Fruit fly (Drosophila melanogaster) whole organism, embryonic: Measurements from ENCODE around the gene sle.

ENCODE experiments used
- Awh ChIP-seq: fragments of 200-800 bp; sonication (Bioruptor generic); IDR thresholded peaks from 2 replicates; pipeline ENCODE4, ENCODE4 v1.3.6; 2022; ENCODE audit warnings: missing biosample characterization, missing genetic modification characterization
- B-H1 ChIP-seq: fragments of 200-800 bp; sonication (Bioruptor generic); IDR thresholded peaks from 3 replicates; pipeline ENCODE4 v1.3.6; 2022; ENCODE audit warnings: missing biosample characterization, missing genetic modification characterization
- BEAF-32 ChIP-seq: fragments of 200-800 bp; sonication (Bioruptor generic); optimal IDR thresholded peaks from 3 replicates; lab custom pipeline; 2017; ENCODE audit warnings: missing biosample characterization, missing genetic modification characterization, mild to moderate bottlenecking, moderate library complexity, missing genetic modification reagents
- Bdp1 ChIP-seq: fragments of 200-800 bp; sonication (Bioruptor generic); optimal IDR thresholded peaks from 3 replicates; lab custom pipeline; 2016; ENCODE audit warnings: missing biosample characterization, missing genetic modification characterization
- BtbVII ChIP-seq: fragments of 200-800 bp; sonication (Bioruptor generic); optimal IDR thresholded peaks from 3 replicates; lab custom pipeline; 2017; ENCODE audit warnings: missing biosample characterization, mild to moderate bottlenecking, missing genetic modification characterization
- CG10267 ChIP-seq: fragments of 200-800 bp; sonication (Bioruptor generic); optimal IDR thresholded peaks from 2 replicates; lab custom pipeline; 2018; ENCODE audit warnings: missing biosample characterization, mild to moderate bottlenecking, missing genetic modification characterization, moderate library complexity
- CG10274 ChIP-seq: fragments of 200-800 bp; sonication (Bioruptor generic); optimal IDR thresholded peaks from 3 replicates; lab custom pipeline; 2017; ENCODE audit warnings: missing biosample characterization, mild to moderate bottlenecking, missing genetic modification characterization
- CG10321 ChIP-seq: fragments of 200-800 bp; sonication (Bioruptor generic); IDR thresholded peaks from 2 replicates; pipeline ENCODE4 v1.3.6; 2022; ENCODE audit warnings: missing biosample characterization, missing genetic modification characterization
- CG10565 ChIP-seq: fragments of 200-800 bp; sonication (Bioruptor generic); optimal IDR thresholded peaks from 3 replicates; lab custom pipeline; 2016; ENCODE audit warnings: missing biosample characterization, mild to moderate bottlenecking, missing genetic modification characterization
- CG11247 ChIP-seq: fragments of 200-800 bp; sonication (Bioruptor generic); IDR thresholded peaks from 2 replicates; pipeline ENCODE4 v1.3.6; 2022; ENCODE audit warnings: missing biosample characterization, missing genetic modification characterization
- CG13424 ChIP-seq: fragments of 200-800 bp; sonication (Bioruptor generic); optimal IDR thresholded peaks from 2 replicates; lab custom pipeline; 2019; ENCODE audit warnings: missing biosample characterization, mild to moderate bottlenecking, missing genetic modification characterization, moderate library complexity
- CG14014 ChIP-seq: fragments of 200-800 bp; sonication (Bioruptor generic); IDR thresholded peaks from 2 replicates; pipeline ENCODE4 v1.3.6; 2022; ENCODE audit warnings: missing biosample characterization, missing genetic modification characterization
- CG15011 ChIP-seq: fragments of 200-800 bp; sonication (Bioruptor generic); optimal IDR thresholded peaks from 3 replicates; lab custom pipeline; 2018; ENCODE audit warnings: missing biosample characterization, mild to moderate bottlenecking, missing genetic modification characterization
- CG1647 ChIP-seq: fragments of 200-800 bp; sonication (Bioruptor generic); optimal IDR thresholded peaks from 3 replicates; lab custom pipeline; 2016; ENCODE audit warnings: missing biosample characterization, missing genetic modification characterization
- CG16815 ChIP-seq: fragments of 200-800 bp; sonication (Bioruptor generic); optimal IDR thresholded peaks from 3 replicates; lab custom pipeline; 2017; ENCODE audit warnings: missing biosample characterization, mild to moderate bottlenecking, missing genetic modification characterization
- CG1792 ChIP-seq: fragments of 200-800 bp; sonication (Bioruptor generic); optimal IDR thresholded peaks from 2 replicates; lab custom pipeline; 2016; ENCODE audit warnings: missing biosample characterization, missing genetic modification characterization
- CG18599 ChIP-seq: fragments of 200-800 bp; sonication (Bioruptor generic); optimal IDR thresholded peaks from 3 replicates; lab custom pipeline; 2017; ENCODE audit warnings: missing biosample characterization, missing genetic modification characterization, mild to moderate bottlenecking, moderate library complexity, missing genetic modification reagents
- CG31224 ChIP-seq: fragments of 200-800 bp; sonication (Bioruptor generic); IDR thresholded peaks from 2 replicates; pipeline ENCODE4 v1.3.6; 2022; ENCODE audit warnings: missing biosample characterization, missing genetic modification characterization
- CG31388 ChIP-seq: fragments of 200-800 bp; sonication (Bioruptor generic); optimal IDR thresholded peaks from 2 replicates; lab custom pipeline; 2016; ENCODE audit warnings: missing biosample characterization, missing genetic modification characterization
- CG32532 ChIP-seq: fragments of 200-800 bp; sonication (Bioruptor generic); IDR thresholded peaks from 2 replicates; pipeline ENCODE4 v1.3.6; 2022; ENCODE audit warnings: missing biosample characterization, missing genetic modification characterization
- CG4328 ChIP-seq: fragments of 200-800 bp; sonication (Bioruptor generic); optimal IDR thresholded peaks from 3 replicates; lab custom pipeline; 2017; ENCODE audit warnings: missing biosample characterization, missing genetic modification reagents, missing genetic modification characterization
- CG7963 ChIP-seq: fragments of 200-800 bp; sonication (Bioruptor generic); IDR thresholded peaks from 3 replicates; pipeline ENCODE4 v1.3.6; 2022; ENCODE audit warnings: missing biosample characterization, missing genetic modification characterization; ENCODE audit not compliant: partially characterized antibody
- CG8281 ChIP-seq: fragments of 200-800 bp; sonication (Bioruptor generic); optimal IDR thresholded peaks from 2 replicates; lab custom pipeline; 2018; ENCODE audit warnings: missing biosample characterization, mild to moderate bottlenecking, missing genetic modification characterization, moderate library complexity
- CG9215 ChIP-seq: fragments of 200-800 bp; sonication (Bioruptor generic); IDR thresholded peaks from 2 replicates; pipeline ENCODE4 v1.3.6; 2022; ENCODE audit warnings: missing biosample characterization, missing genetic modification characterization
- CG9797 ChIP-seq: fragments of 200-800 bp; sonication (Bioruptor generic); optimal IDR thresholded peaks from 3 replicates; lab custom pipeline; 2018; ENCODE audit warnings: missing biosample characterization, mild to moderate bottlenecking, missing genetic modification characterization
- CkIIα-i1 ChIP-seq: fragments of 200-800 bp; sonication (Bioruptor generic); IDR thresholded peaks from 2 replicates; pipeline ENCODE4 v1.3.6; 2022; ENCODE audit warnings: missing biosample characterization, missing genetic modification characterization
- Dll ChIP-seq: fragments of 200-800 bp; sonication (Bioruptor generic); IDR thresholded peaks from 4 replicates; pipeline ENCODE4 v1.3.6; 2022; ENCODE audit warnings: missing biosample characterization, missing genetic modification characterization; ENCODE audit not compliant: partially characterized antibody
- Doc3 ChIP-seq: fragments of 200-800 bp; sonication (Bioruptor generic); IDR thresholded peaks from 3 replicates; pipeline ENCODE4 v1.3.6; 2022; ENCODE audit warnings: missing biosample characterization, missing genetic modification characterization; ENCODE audit not compliant: partially characterized antibody
- E2f2 ChIP-seq: fragments of 200-800 bp; sonication (Bioruptor generic); IDR thresholded peaks from 2 replicates; pipeline ENCODE4 v1.3.6; 2022; ENCODE audit warnings: missing biosample characterization, missing genetic modification characterization
- NC2α ChIP-seq: fragments of 200-800 bp; sonication (Bioruptor generic); optimal IDR thresholded peaks from 2 replicates; lab custom pipeline; 2016; ENCODE audit warnings: missing biosample characterization, missing genetic modification characterization
- TFAM ChIP-seq: fragments of 200-800 bp; sonication (Bioruptor generic); optimal IDR thresholded peaks from 2 replicates; lab custom pipeline; 2017; ENCODE audit warnings: missing biosample characterization, missing genetic modification characterization, inconsistent platforms
- az2 ChIP-seq: fragments of 200-800 bp; sonication (Bioruptor generic); optimal IDR thresholded peaks from 3 replicates; lab custom pipeline; 2016; ENCODE audit warnings: missing biosample characterization, missing genetic modification characterization
- chif ChIP-seq, 2 experiments: fragments of 200-800 bp; sonication (Bioruptor generic); optimal IDR thresholded peaks; 3 replicates each; lab custom pipeline; 2016; ENCODE audit warnings: missing biosample characterization in 2 of 2, missing genetic modification characterization in 2 of 2
- chm ChIP-seq: fragments of 200-800 bp; sonication (Bioruptor generic); IDR thresholded peaks from 2 replicates; pipeline ENCODE4 v1.3.6; 2022; ENCODE audit warnings: missing biosample characterization, missing genetic modification characterization
- croc ChIP-seq: fragments of 200-800 bp; sonication (Bioruptor generic); conservative IDR thresholded peaks from 3 replicates; pipeline ENCODE4 v1.3.6; 2022; ENCODE audit warnings: missing biosample characterization, missing genetic modification characterization
- dysf ChIP-seq: fragments of 200-800 bp; sonication (Bioruptor generic); IDR thresholded peaks from 3 replicates; pipeline ENCODE4 v1.3.6; 2022; ENCODE audit warnings: missing biosample characterization, missing genetic modification characterization
- gcm2 ChIP-seq: fragments of 200-800 bp; sonication (Bioruptor generic); optimal IDR thresholded peaks from 2 replicates; lab custom pipeline; 2016; ENCODE audit warnings: missing biosample characterization, missing genetic modification characterization
- ham ChIP-seq: fragments of 200-800 bp; sonication (Bioruptor generic); IDR thresholded peaks from 2 replicates; pipeline ENCODE4 v1.3.6; 2022; ENCODE audit warnings: missing biosample characterization, missing genetic modification characterization
- insv ChIP-seq, 2 experiments: fragments of 200-800 bp; sonication (Bioruptor generic); optimal IDR thresholded peaks; 3 replicates each; lab custom pipeline; 2016 to 2018; ENCODE audit warnings: missing biosample characterization in 2 of 2, missing genetic modification characterization in 2 of 2
- lab ChIP-seq: fragments of 200-800 bp; sonication (Bioruptor generic); optimal IDR thresholded peaks from 3 replicates; lab custom pipeline; 2017; ENCODE audit warnings: missing biosample characterization, missing genetic modification characterization, mild to moderate bottlenecking, moderate library complexity, missing genetic modification reagents
- luna ChIP-seq: fragments of 200-800 bp; sonication (Bioruptor generic); optimal IDR thresholded peaks from 2 replicates; lab custom pipeline; 2016; ENCODE audit warnings: missing biosample characterization, missing genetic modification characterization
- pb ChIP-seq: fragments of 200-800 bp; sonication (Bioruptor generic); optimal IDR thresholded peaks from 3 replicates; lab custom pipeline; 2016; ENCODE audit warnings: missing biosample characterization, missing genetic modification characterization
- pfk ChIP-seq: fragments of 200-800 bp; sonication (Bioruptor generic); optimal IDR thresholded peaks from 2 replicates; lab custom pipeline; 2018; ENCODE audit warnings: missing biosample characterization, mild to moderate bottlenecking, missing genetic modification characterization, moderate library complexity
- pros ChIP-seq: fragments of 200-800 bp; sonication (Bioruptor generic); optimal IDR thresholded peaks from 3 replicates; lab custom pipeline; 2019; ENCODE audit warnings: missing biosample characterization, mild to moderate bottlenecking, missing genetic modification characterization, moderate library complexity
- rib ChIP-seq: fragments of 200-800 bp; sonication (Bioruptor generic); IDR thresholded peaks from 2 replicates; pipeline ENCODE4 v1.3.6; 2022; ENCODE audit warnings: missing biosample characterization, missing genetic modification characterization
- schlank ChIP-seq: fragments of 200-800 bp; sonication (Bioruptor generic); optimal IDR thresholded peaks from 2 replicates; lab custom pipeline; 2018; ENCODE audit warnings: missing biosample characterization, mild to moderate bottlenecking, missing genetic modification characterization
- sim ChIP-seq: fragments of 200-800 bp; sonication (Bioruptor generic); IDR thresholded peaks from 2 replicates; pipeline ENCODE4 v1.3.6; 2022; ENCODE audit warnings: missing biosample characterization, missing genetic modification characterization
- slou ChIP-seq: fragments of 200-800 bp; sonication (Bioruptor generic); optimal IDR thresholded peaks from 3 replicates; lab custom pipeline; 2016; ENCODE audit warnings: missing biosample characterization, missing genetic modification characterization
- tap ChIP-seq: fragments of 200-800 bp; optimal IDR thresholded peaks from 3 replicates; lab custom pipeline; 2019; ENCODE audit warnings: missing biosample characterization, mild to moderate bottlenecking, missing genetic modification characterization, moderate library complexity
- tna ChIP-seq: fragments of 200-800 bp; sonication (Bioruptor generic); IDR thresholded peaks from 2 replicates; pipeline ENCODE4 v1.3.6; 2022; ENCODE audit warnings: missing biosample characterization, missing genetic modification characterization; ENCODE audit not compliant: partially characterized antibody
- ttk ChIP-seq: fragments of 200-800 bp; sonication (Bioruptor generic); IDR thresholded peaks from 2 replicates; pipeline ENCODE4 v2.1.2; 2022; ENCODE audit warnings: missing biosample characterization, missing genetic modification characterization
- zen ChIP-seq: fragments of 200-800 bp; sonication (Bioruptor generic); optimal IDR thresholded peaks from 3 replicates; lab custom pipeline; 2018; ENCODE audit warnings: missing biosample characterization, mild to moderate bottlenecking, missing genetic modification characterization, moderate library complexity

The sle gene

DNA sequence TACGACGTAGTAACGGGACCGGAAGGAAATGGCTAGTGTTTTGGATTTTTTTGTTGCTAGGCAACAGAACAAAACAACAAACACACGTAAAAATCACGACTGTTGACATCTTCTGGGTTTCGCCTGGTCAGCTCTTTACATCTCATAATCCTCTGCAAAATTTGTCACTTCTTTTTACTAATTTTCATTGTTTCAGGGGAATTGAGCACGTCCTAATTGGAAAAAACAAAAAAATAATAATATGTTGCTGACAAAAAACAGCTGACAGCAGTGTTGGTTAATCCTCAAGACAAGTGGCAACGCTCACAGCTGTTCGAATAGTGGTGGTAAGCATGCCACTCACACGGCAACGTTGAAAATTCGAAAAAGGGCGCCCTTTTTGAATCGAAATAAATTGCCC is 44.9 kb downstream of the sle start, which contains the start of gene Rfx (continued):
- TF ChIP-seq Doc3 (no peak), CG11247 (GFP tag; lab: Robert Waterston, UW) (no peak), CkIIα-i1 (GFP tag; lab: Robert Waterston, UW) (no peak), CG31388 (no peak), CG8281 (tag; lab: Kevin White, UChicago) (no peak), pfk (no peak), CG32532 (GFP tag; lab: Robert Waterston, UW) (no peak), CG18599 (GFP tag; lab: Kevin White, UChicago) (peak; percentile 41), Awh (GFP tag; lab: Robert Waterston, UW) (no peak), CG13424 (tag; lab: Kevin White, UChicago) (peak; percentile 14), CG9215 (GFP tag; lab: Robert Waterston, UW) (no peak), CG31224 (no peak), rib (no peak), CG7963 (GFP tag; lab: Robert Waterston, UW) (no peak), pros (GFP tag; lab: Kevin White, UChicago) (no peak), ttk (GFP tag; lab: Robert Waterston, UW) (no peak), CG14014 (GFP tag; lab: Robert Waterston, UW) (no peak), BEAF-32 (GFP tag; lab: Kevin White, UChicago) (peak; percentile 50), BtbVII (GFP tag; lab: Kevin White, UChicago) (peak; percentile 58), CG1647 (GFP tag; lab: Kevin White, UChicago) (peak; percentile 39), CG10274 (GFP tag; lab: Kevin White, UChicago) (no peak), E2f2 (GFP tag; lab: Robert Waterston, UW) (no peak), CG10321 (GFP tag; lab: Robert Waterston, UW) (no peak), zen (tag; lab: Kevin White, UChicago) (no peak), CG10565 (no peak), slou (no peak), CG15011 (GFP tag; lab: Kevin White, UChicago) (no peak), Dll (GFP tag; lab: Robert Waterston, UW) (no peak), chif (GFP tag; optimal IDR thresholded peaks at IDR 0.05; lab: Kevin White, UChicago) (no peak), ham (GFP tag; lab: Robert Waterston, UW) (no peak), B-H1 (GFP tag; lab: Robert Waterston, UW) (no peak), tap (tag; lab: Kevin White, UChicago) (no peak), CG16815 (GFP tag; lab: Kevin White, UChicago) (no peak), CG9797 (peak; percentile 47), CG1792 (GFP tag; lab: Kevin White, UChicago) (no peak), TFAM (no peak), tna (GFP tag; lab: Robert Waterston, UW) (no peak), CG4328 (GFP tag; lab: Kevin White, UChicago) (peak; percentile 10), schlank (tag; lab: Kevin White, UChicago) (no peak), luna (no peak), croc (no peak), az2 (GFP tag; lab: Kevin White, UChicago) (no peak), lab (peak; percentile 38), CG10267 (tag; lab: Kevin White, UChicago) (peak; percentile 98), insv (GFP tag; optimal IDR thresholded peaks at IDR 0.05; lab: Kevin White, UChicago) (peak; percentile 95 to 98), dysf (GFP tag; lab: Robert Waterston, UW) (no peak), chm (GFP tag; lab: Robert Waterston, UW) (no peak), NC2α (GFP tag; lab: Kevin White, UChicago) (no peak), pb (GFP tag; lab: Kevin White, UChicago) (no peak), Bdp1 (GFP tag; lab: Kevin White, UChicago) (no peak), sim (GFP tag; lab: Robert Waterston, UW) (no peak), gcm2 (GFP tag; lab: Kevin White, UChicago) (no peak)
